Worm (Caenorhabditis elegans) whole organism, L3 larva: ENCODE measurements around the gene nhr-19.

ENCODE experiments used
- R02D3.7 ChIP-seq: fragments of 150-350 bp; optimal IDR thresholded peaks from 2 replicates; lab custom pipeline; 2014; ENCODE audit warnings: missing biosample characterization, missing genetic modification characterization
- ZK546.5 ChIP-seq: sonication (generic microtip); optimal IDR thresholded peaks from 2 replicates; lab custom pipeline; 2017; ENCODE audit warnings: missing biosample characterization, missing genetic modification characterization
- aly-2 ChIP-seq: fragments of 150-350 bp; optimal IDR thresholded peaks from 2 replicates; lab custom pipeline; 2014; ENCODE audit warnings: missing biosample characterization, missing genetic modification characterization
- ama-1 ChIP-seq: fragments of 150-350 bp; optimal IDR thresholded peaks from 2 replicates; lab custom pipeline; 2018
- ceh-16 ChIP-seq: sonication (generic microtip); optimal IDR thresholded peaks from 2 replicates; lab custom pipeline; 2017; ENCODE audit warnings: missing biosample characterization, missing genetic modification characterization
- ceh-28 ChIP-seq: fragments of 150-350 bp; optimal IDR thresholded peaks from 2 replicates; lab custom pipeline; 2014; ENCODE audit warnings: missing biosample characterization, missing genetic modification reagents, missing genetic modification characterization
- ceh-82 ChIP-seq: fragments of 150-350 bp; optimal IDR thresholded peaks from 2 replicates; lab custom pipeline; 2014; ENCODE audit warnings: missing biosample characterization, missing genetic modification characterization
- ceh-9 ChIP-seq: sonication (generic microtip); optimal IDR thresholded peaks from 2 replicates; lab custom pipeline; 2018; ENCODE audit warnings: missing biosample characterization, missing genetic modification characterization
- daf-12 ChIP-seq: fragments of 150-350 bp; optimal IDR thresholded peaks from 2 replicates; lab custom pipeline; 2014; ENCODE audit warnings: missing biosample characterization, missing genetic modification reagents, missing genetic modification characterization
- egl-27 ChIP-seq: sonication (generic microtip); optimal IDR thresholded peaks from 4 replicates; lab custom pipeline; 2017; ENCODE audit warnings: missing biosample characterization, missing genetic modification reagents, missing genetic modification characterization
- egl-5 ChIP-seq: fragments of 150-350 bp; optimal IDR thresholded peaks from 2 replicates; lab custom pipeline; 2017; ENCODE audit warnings: missing biosample characterization, missing genetic modification reagents, missing genetic modification characterization, inconsistent platforms
- elt-1 ChIP-seq: fragments of 150-350 bp; optimal IDR thresholded peaks from 2 replicates; lab custom pipeline; 2014; ENCODE audit warnings: missing biosample characterization, missing genetic modification characterization
- elt-2 ChIP-seq: sonication (generic microtip); optimal IDR thresholded peaks from 2 replicates; lab custom pipeline; 2016; ENCODE audit warnings: missing genetic modification reagents, mild to moderate bottlenecking, missing genetic modification characterization, missing compliant biosample characterization
- elt-3 ChIP-seq, 3 experiments: fragments of 150-350 bp in 1 of 3; sonication (generic microtip) in 2 of 3; optimal IDR thresholded peaks; 2 replicates in 2 of 3; 4 replicates in 1 of 3; lab custom pipeline; 2014 to 2017; ENCODE audit warnings: missing biosample characterization in 3 of 3, missing genetic modification characterization in 3 of 3
- eor-1 ChIP-seq, 2 experiments: fragments of 150-350 bp; optimal IDR thresholded peaks; 2 replicates each; lab custom pipeline; 2014 to 2018; ENCODE audit warnings: missing biosample characterization in 2 of 2, missing genetic modification characterization in 2 of 2
- fkh-10 ChIP-seq: sonication (generic microtip); optimal IDR thresholded peaks from 2 replicates; lab custom pipeline; 2017; ENCODE audit warnings: missing biosample characterization, missing genetic modification reagents, missing genetic modification characterization
- fkh-2 ChIP-seq: fragments of 150-350 bp; optimal IDR thresholded peaks from 2 replicates; lab custom pipeline; 2014; ENCODE audit warnings: missing biosample characterization, missing genetic modification reagents, missing genetic modification characterization
- fos-1 ChIP-seq: fragments of 150-350 bp; optimal IDR thresholded peaks from 2 replicates; lab custom pipeline; 2014; ENCODE audit warnings: missing biosample characterization, missing genetic modification characterization
- hmg-11 ChIP-seq: sonication (generic microtip); optimal IDR thresholded peaks from 2 replicates; lab custom pipeline; 2016; ENCODE audit warnings: missing genetic modification characterization, missing compliant biosample characterization
- jun-1 ChIP-seq: fragments of 150-350 bp; optimal IDR thresholded peaks from 2 replicates; lab custom pipeline; 2014; ENCODE audit warnings: missing biosample characterization, missing genetic modification reagents, missing genetic modification characterization
- lin-15B ChIP-seq: fragments of 150-350 bp; optimal IDR thresholded peaks from 2 replicates; lab custom pipeline; 2014; ENCODE audit warnings: missing biosample characterization, missing genetic modification characterization
- lin-39 ChIP-seq: fragments of 150-350 bp; optimal IDR thresholded peaks from 2 replicates; lab custom pipeline; 2018; ENCODE audit warnings: missing biosample characterization, missing genetic modification reagents, missing genetic modification characterization
- lsy-12 ChIP-seq: sonication (generic microtip); optimal IDR thresholded peaks from 2 replicates; lab custom pipeline; 2016; ENCODE audit warnings: mild to moderate bottlenecking, missing genetic modification characterization, missing compliant biosample characterization
- mdl-1 ChIP-seq: fragments of 150-350 bp; optimal IDR thresholded peaks from 2 replicates; lab custom pipeline; 2014; ENCODE audit warnings: missing biosample characterization, missing genetic modification characterization
- mml-1 ChIP-seq: fragments of 150-350 bp; sonication (generic microtip); optimal IDR thresholded peaks from 3 replicates; lab custom pipeline; 2014; ENCODE audit warnings: missing biosample characterization, missing genetic modification characterization
- nfya-1 ChIP-seq: sonication (generic microtip); optimal IDR thresholded peaks from 2 replicates; lab custom pipeline; 2017; ENCODE audit warnings: missing genetic modification characterization, mild to moderate bottlenecking, missing compliant biosample characterization, antibody characterized with exemption, moderate library complexity; ENCODE audit not compliant: insufficient read depth
- nhr-11 ChIP-seq: fragments of 150-350 bp; optimal IDR thresholded peaks from 2 replicates; lab custom pipeline; 2014; ENCODE audit warnings: missing biosample characterization, missing genetic modification characterization
- nhr-12 ChIP-seq: fragments of 150-350 bp; optimal IDR thresholded peaks from 2 replicates; lab custom pipeline; 2014; ENCODE audit warnings: missing biosample characterization, missing genetic modification characterization
- nhr-23 ChIP-seq: fragments of 150-350 bp; optimal IDR thresholded peaks from 2 replicates; lab custom pipeline; 2014; ENCODE audit warnings: missing biosample characterization, missing genetic modification reagents, missing genetic modification characterization
- nhr-237 ChIP-seq: fragments of 150-350 bp; optimal IDR thresholded peaks from 2 replicates; lab custom pipeline; 2014; ENCODE audit warnings: missing biosample characterization, missing genetic modification characterization
- nhr-25 ChIP-seq: sonication (generic microtip); optimal IDR thresholded peaks from 2 replicates; lab custom pipeline; 2017; ENCODE audit warnings: missing biosample characterization, missing genetic modification characterization
- nhr-28 ChIP-seq: fragments of 150-350 bp; optimal IDR thresholded peaks from 2 replicates; lab custom pipeline; 2014; ENCODE audit warnings: missing biosample characterization, missing genetic modification characterization
- nhr-43 ChIP-seq: sonication (generic microtip); optimal IDR thresholded peaks from 2 replicates; lab custom pipeline; 2016; ENCODE audit warnings: mild to moderate bottlenecking, missing genetic modification characterization, missing compliant biosample characterization; ENCODE audit not compliant: poor library complexity, severe bottlenecking
- nhr-67 ChIP-seq: fragments of 150-350 bp; optimal IDR thresholded peaks from 2 replicates; lab custom pipeline; 2014; ENCODE audit warnings: missing biosample characterization, missing genetic modification characterization
- nhr-76 ChIP-seq: fragments of 150-350 bp; sonication (generic microtip); optimal IDR thresholded peaks from 5 replicates; lab custom pipeline; 2014; ENCODE audit warnings: missing biosample characterization, missing genetic modification characterization
- nhr-77 ChIP-seq: fragments of 150-350 bp; optimal IDR thresholded peaks from 2 replicates; lab custom pipeline; 2014; ENCODE audit warnings: missing biosample characterization, missing genetic modification characterization
- pha-4 ChIP-seq: fragments of 150-350 bp; optimal IDR thresholded peaks from 2 replicates; lab custom pipeline; 2014; ENCODE audit warnings: missing biosample characterization, missing genetic modification reagents, missing genetic modification characterization
- pqm-1 ChIP-seq: fragments of 150-350 bp; optimal IDR thresholded peaks from 2 replicates; lab custom pipeline; 2017; ENCODE audit warnings: missing biosample characterization, missing genetic modification characterization, inconsistent platforms
- sea-2 ChIP-seq: fragments of 150-350 bp; sonication (generic microtip); optimal IDR thresholded peaks from 4 replicates; lab custom pipeline; 2014; ENCODE audit warnings: missing biosample characterization, missing genetic modification reagents, missing genetic modification characterization
- skn-1 ChIP-seq: fragments of 150-350 bp; optimal IDR thresholded peaks from 2 replicates; lab custom pipeline; 2014; ENCODE audit warnings: missing biosample characterization, missing genetic modification characterization
- snpc-4 ChIP-seq: fragments of 150-350 bp; optimal IDR thresholded peaks from 2 replicates; lab custom pipeline; 2014; ENCODE audit warnings: missing biosample characterization, missing genetic modification characterization
- tbx-2 ChIP-seq: sonication (generic microtip); optimal IDR thresholded peaks from 2 replicates; lab custom pipeline; 2016; ENCODE audit warnings: mild to moderate bottlenecking, missing genetic modification characterization, missing compliant biosample characterization
- unc-39 ChIP-seq: sonication (generic microtip); optimal IDR thresholded peaks from 4 replicates; lab custom pipeline; 2017; ENCODE audit warnings: missing biosample characterization, missing genetic modification characterization
- unc-62 ChIP-seq: fragments of 150-350 bp; sonication (generic microtip); optimal IDR thresholded peaks from 4 replicates; lab custom pipeline; 2014; ENCODE audit warnings: missing biosample characterization, missing genetic modification reagents, missing genetic modification characterization
- zag-1 ChIP-seq: fragments of 150-350 bp; optimal IDR thresholded peaks from 2 replicates; lab custom pipeline; 2014; ENCODE audit warnings: missing biosample characterization, missing genetic modification characterization
- ztf-11 ChIP-seq: fragments of 150-350 bp; optimal IDR thresholded peaks from 2 replicates; lab custom pipeline; 2014; ENCODE audit warnings: missing biosample characterization, missing genetic modification characterization
- ztf-4 ChIP-seq: fragments of 150-350 bp; optimal IDR thresholded peaks from 2 replicates; lab custom pipeline; 2014; ENCODE audit warnings: missing biosample characterization, missing genetic modification characterization

The nhr-19 gene

ce11 chrII:9592737-9593136, 12.6 kb downstream of the nhr-19 start, which contains the start of gene parp-2:
Gene parp-2 (plus strand): TSS chrII:9593037.
- TF ChIP-seq ceh-28 (tag; lab: Kevin White, UChicago) (no peak), nfya-1 (tag; lab: Kevin White, UChicago) (no peak), nhr-43 (tag; lab: Kevin White, UChicago) (no peak), egl-5 (tag; lab: Kevin White, UChicago) (no peak), unc-62 (GFP tag; lab: Kevin White, UChicago) (no peak), ceh-16 (no peak), nhr-12 (tag; lab: Kevin White, UChicago) (no peak), ztf-4 (tag; lab: Kevin White, UChicago) (no peak), snpc-4 (tag; lab: Kevin White, UChicago) (no peak), mml-1 (no peak), hmg-11 (tag; lab: Kevin White, UChicago) (no peak), lin-39 (tag; lab: Kevin White, UChicago) (no peak), ama-1 (lab: Kevin White, UChicago) (no peak), eor-1 (tag; optimal IDR thresholded peaks at IDR 0.05; lab: Kevin White, UChicago) (no peak), ceh-9 (tag; lab: Kevin White, UChicago) (no peak)

- peak; percentile 77 for TF ChIP-seq pha-4 (tag; lab: Kevin White, UChicago)
- TF ChIP-seq unc-62 (GFP tag; lab: Kevin White, UChicago), result no peak
- no peak for TF ChIP-seq aly-2 (tag; lab: Kevin White, UChicago)
- no peak for TF ChIP-seq nhr-12 (tag; lab: Kevin White, UChicago)
- no peak for TF ChIP-seq ceh-82 (tag; lab: Kevin White, UChicago)
- TF ChIP-seq pqm-1 (tag; lab: Kevin White, UChicago), result peak; percentile 21
- TF ChIP-seq lsy-12, result peak; percentile 72
- no peak for TF ChIP-seq sea-2
- TF ChIP-seq eor-1 (tag; optimal IDR thresholded peaks at IDR 0.05; lab: Kevin White, UChicago), result peak in 1 of 2 experiments; percentile 69
- no peak for TF ChIP-seq skn-1 (tag; lab: Kevin White, UChicago)
- no peak for TF ChIP-seq ama-1 (lab: Kevin White, UChicago)
- TF ChIP-seq mml-1, result no peak
- peak; percentile 34 for TF ChIP-seq nhr-11
- TF ChIP-seq unc-39 (tag; lab: Kevin White, UChicago), result no peak
- TF ChIP-seq lin-15B (tag; lab: Kevin White, UChicago), result peak; percentile 76
- TF ChIP-seq nhr-67, result no peak
- TF ChIP-seq elt-2 (tag; lab: Kevin White, UChicago), result peak; percentile 17
- TF ChIP-seq egl-5 (tag; lab: Kevin White, UChicago), result no peak
- TF ChIP-seq ceh-28 (tag; lab: Kevin White, UChicago), result peak; percentile 15
- no peak for TF ChIP-seq ZK546.5 (tag; lab: Kevin White, UChicago)
- peak; percentile 87 for TF ChIP-seq nhr-23 (tag; lab: Kevin White, UChicago)
- no peak for TF ChIP-seq nhr-76 (tag; lab: Kevin White, UChicago)
- no peak for TF ChIP-seq nhr-77
- TF ChIP-seq ztf-4 (tag; lab: Kevin White, UChicago), result no peak
- TF ChIP-seq nhr-43 (tag; lab: Kevin White, UChicago), result peak; percentile 92
- peak; percentile 74 for TF ChIP-seq nhr-25 (tag; lab: Kevin White, UChicago)
- TF ChIP-seq mdl-1 (tag; lab: Kevin White, UChicago), result no peak
- TF ChIP-seq ceh-9 (tag; lab: Kevin White, UChicago), result no peak
- TF ChIP-seq R02D3.7 (tag; lab: Kevin White, UChicago), result no peak
- no peak for TF ChIP-seq daf-12 (tag; lab: Kevin White, UChicago)
- no peak for TF ChIP-seq nhr-28 (tag; lab: Kevin White, UChicago)
- no peak for TF ChIP-seq egl-27 (tag; lab: Kevin White, UChicago)
- TF ChIP-seq nhr-237 (tag; lab: Kevin White, UChicago), result no peak
- TF ChIP-seq elt-3 (tag; optimal IDR thresholded peaks at IDR 0.05; lab: Kevin White, UChicago), result no peak
- TF ChIP-seq snpc-4 (tag; lab: Kevin White, UChicago), result peak; percentile 62
- no peak for TF ChIP-seq fos-1 (tag; lab: Kevin White, UChicago)
- no peak for TF ChIP-seq fkh-10 (GFP tag; lab: Kevin White, UChicago)
- TF ChIP-seq lin-39 (tag; lab: Kevin White, UChicago), result no peak
- peak; percentile 35 for TF ChIP-seq hmg-11 (tag; lab: Kevin White, UChicago)
- TF ChIP-seq zag-1 (tag; lab: Kevin White, UChicago), result no peak
- no peak for TF ChIP-seq ceh-16
- TF ChIP-seq jun-1, result no peak
- TF ChIP-seq fkh-2, result no peak
- peak; percentile 72 for TF ChIP-seq nfya-1 (tag; lab: Kevin White, UChicago)
- TF ChIP-seq ztf-11 (tag; lab: Kevin White, UChicago), result no peak
- TF ChIP-seq elt-1 (tag; lab: Kevin White, UChicago), result no peak
- TF ChIP-seq tbx-2, result no peak
Measured at ce11 chrII:9591071-9591470, 14.3 kb downstream of the nhr-19 start, which contains the start of the genes E02H1.1 and tag-124. Gene E02H1.1 (minus strand): TSS chrII:9591164. Gene tag-124 (plus strand): TSS chrII:9591292.
